Fruit fly (Drosophila melanogaster) whole organism, adult: ENCODE results near the gene Ir94a.
A peak's percentile ranks its signal among the peaks of the same experiment; 100 is the strongest.

Experiments used
- CG12768 ChIP-seq: fragments of 200-800 bp; sonication (Bioruptor generic); optimal IDR thresholded peaks from 2 replicates; lab custom pipeline; 2017; ENCODE audit warnings: missing biosample characterization, missing genetic modification characterization, mild to moderate bottlenecking, moderate library complexity, missing genetic modification reagents
- CG1620 ChIP-seq: fragments of 200-800 bp; sonication (Bioruptor generic); optimal IDR thresholded peaks from 2 replicates; lab custom pipeline; 2016; ENCODE audit warnings: missing biosample characterization, missing genetic modification characterization
- CG33017 ChIP-seq: fragments of 200-800 bp; sonication (Bioruptor generic); optimal IDR thresholded peaks from 2 replicates; lab custom pipeline; 2018; ENCODE audit warnings: missing biosample characterization, mild to moderate bottlenecking, missing genetic modification characterization, moderate library complexity
- CG5204 ChIP-seq: fragments of 200-800 bp; sonication (Bioruptor generic); optimal IDR thresholded peaks from 2 replicates; lab custom pipeline; 2016; ENCODE audit warnings: missing biosample characterization, missing genetic modification characterization
- CG7045 ChIP-seq: fragments of 200-800 bp; sonication (Bioruptor generic); optimal IDR thresholded peaks from 2 replicates; lab custom pipeline; 2017; ENCODE audit warnings: missing biosample characterization, mild to moderate bottlenecking, missing genetic modification characterization
- CG7101 ChIP-seq: fragments of 200-800 bp; sonication (Bioruptor generic); optimal IDR thresholded peaks from 2 replicates; lab custom pipeline; 2018; ENCODE audit warnings: missing biosample characterization, mild to moderate bottlenecking, missing genetic modification characterization, moderate library complexity
- Crg-1 ChIP-seq: fragments of 200-800 bp; sonication (Bioruptor generic); optimal IDR thresholded peaks from 2 replicates; lab custom pipeline; 2016; ENCODE audit warnings: missing biosample characterization, missing genetic modification characterization
- bab1 ChIP-seq: fragments of 200-800 bp; sonication (Bioruptor generic); optimal IDR thresholded peaks from 3 replicates; lab custom pipeline; 2019; ENCODE audit warnings: missing biosample characterization, mild to moderate bottlenecking, missing genetic modification characterization, moderate library complexity
- cnc ChIP-seq, 2 experiments: fragments of >200 bp; optimal IDR thresholded peaks; 2 replicates each; lab custom pipeline; 2017
- kay ChIP-seq: fragments of 200-800 bp; sonication (Bioruptor generic); peaks from one replicate; lab custom pipeline; 2016; ENCODE audit warnings: missing biosample characterization, missing genetic modification characterization, borderline replicate concordance
- ovo ChIP-seq: fragments of 200-800 bp; sonication (Bioruptor generic); optimal IDR thresholded peaks from 2 replicates; lab custom pipeline; 2016; ENCODE audit warnings: missing biosample characterization, missing genetic modification characterization
- pad ChIP-seq: fragments of 200-800 bp; sonication (Bioruptor generic); optimal IDR thresholded peaks from 3 replicates; lab custom pipeline; 2017; ENCODE audit warnings: missing biosample characterization, missing genetic modification characterization, mild to moderate bottlenecking, moderate library complexity, missing genetic modification reagents
- tj ChIP-seq: fragments of 200-800 bp; sonication (Bioruptor generic); optimal IDR thresholded peaks from 3 replicates; lab custom pipeline; 2017; ENCODE audit warnings: missing biosample characterization, mild to moderate bottlenecking, missing genetic modification characterization, moderate library complexity

dm6 chr3R:22093950-22094349, 19.3 kb upstream of the Ir94a start:
- TF ChIP-seq bab1 (peak; percentile 16), CG12768 (no peak), tj (GFP tag; lab: Kevin White, UChicago) (no peak), CG5204 (no peak), cnc (optimal IDR thresholded peaks at IDR 0.05; lab: Kevin White, UChicago) (no peak), ovo (GFP tag; lab: Kevin White, UChicago) (no peak), CG33017 (no peak), CG7045 (GFP tag; lab: Kevin White, UChicago) (no peak), kay (GFP tag; lab: Kevin White, UChicago) (no peak), pad (no peak), CG7101 (tag; lab: Kevin White, UChicago) (no peak), CG1620 (GFP tag; lab: Kevin White, UChicago) (no peak), Crg-1 (GFP tag; lab: Kevin White, UChicago) (no peak)
